Worm (Caenorhabditis elegans): Measurements from ENCODE around the gene T19C9.10.

DNA sequence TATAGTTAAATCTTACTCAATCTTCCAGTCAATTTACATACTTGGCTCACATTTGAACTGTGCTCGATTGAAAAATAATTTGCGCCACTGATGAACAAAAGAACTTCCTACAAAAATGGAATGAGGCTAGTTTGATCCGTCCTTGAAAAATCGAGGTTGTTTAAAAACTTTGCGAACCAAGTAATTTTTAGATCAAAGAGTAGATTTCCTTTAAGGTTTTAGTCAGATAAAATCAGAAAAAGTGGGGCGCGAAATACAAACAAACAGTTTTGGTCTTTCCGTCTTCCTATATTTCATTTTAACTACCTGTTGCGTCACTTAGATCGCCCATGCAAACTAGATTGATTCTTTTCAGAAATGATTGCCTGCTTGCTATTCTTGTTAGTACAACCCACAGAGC, 34.5 kb upstream of the T19C9.10 start, which contains the start of gene Y68A4A.10:
- no peak for TF ChIP-seq fkh-6 (tag; optimal IDR thresholded peaks at IDR 0.05)
- no peak for TF ChIP-seq tbx-7 (tag; optimal IDR thresholded peaks at IDR 0.05)
- no peak for TF ChIP-seq nhr-11 (tag; optimal IDR thresholded peaks at IDR 0.05)
- no peak for TF ChIP-seq nfya-1 (tag; optimal IDR thresholded peaks at IDR 0.05)
- TF ChIP-seq ztf-16 (tag; optimal IDR thresholded peaks at IDR 0.05), result no peak

All from whole organism, late embryonic.